Worm (Caenorhabditis elegans) whole organism, young adult: ENCODE results near the gene nhr-272.

Source experiments
- B0019.2 ChIP-seq: fragments of 200-800 bp; sonication (Bioruptor generic); conservative IDR thresholded peaks from 2 replicates; pipeline ENCODE4 v1.3.6; 2022; ENCODE audit warnings: missing genetic modification reagents, missing genetic modification characterization, missing compliant biosample characterization
- B0035.1 ChIP-seq: sonication (generic microtip); optimal IDR thresholded peaks from 2 replicates; lab custom pipeline; 2016; ENCODE audit warnings: missing genetic modification characterization, mild to moderate bottlenecking, missing compliant biosample characterization, missing genotype, missing genetic modification reagents
- B0261.1 ChIP-seq: sonication (generic microtip); optimal IDR thresholded peaks from 2 replicates; lab custom pipeline; 2016; ENCODE audit warnings: mild to moderate bottlenecking, missing genetic modification characterization, moderate library complexity, missing compliant biosample characterization
- C17E4.6 ChIP-seq: fragments of 200-800 bp; sonication (Bioruptor generic); IDR thresholded peaks from 2 replicates; pipeline ENCODE4 v1.3.6; 2022; ENCODE audit warnings: missing genetic modification reagents, missing genetic modification characterization, missing compliant biosample characterization
- F49E8.2 ChIP-seq: sonication (generic microtip); optimal IDR thresholded peaks from 3 replicates; lab custom pipeline; 2017; ENCODE audit warnings: missing genetic modification characterization, mild to moderate bottlenecking, missing compliant biosample characterization, antibody characterized with exemption, moderate library complexity; ENCODE audit not compliant: insufficient read depth
- F52B5.7 ChIP-seq: sonication (generic microtip); optimal IDR thresholded peaks from 2 replicates; lab custom pipeline; 2016; ENCODE audit warnings: mild to moderate bottlenecking, missing genetic modification characterization, missing compliant biosample characterization
- F55B11.4 ChIP-seq: sonication (generic microtip); optimal IDR thresholded peaks from 2 replicates; lab custom pipeline; 2016; ENCODE audit warnings: missing compliant biosample characterization, missing genetic modification characterization, borderline replicate concordance; ENCODE audit not compliant: insufficient read depth
- K11D2.4 ChIP-seq: fragments of 200-800 bp; sonication (Bioruptor generic); IDR thresholded peaks from 2 replicates; pipeline ENCODE4 v1.3.6; 2022; ENCODE audit warnings: missing genetic modification reagents, missing genetic modification characterization, missing compliant biosample characterization
- K12H6.12 ChIP-seq: fragments of 200-800 bp; sonication (Bioruptor generic); optimal IDR thresholded peaks from 2 replicates; lab custom pipeline; 2018; ENCODE audit warnings: mild to moderate bottlenecking, missing genetic modification characterization, missing compliant biosample characterization
- Y53G8AR.9 ChIP-seq: fragments of 200-800 bp; sonication (Bioruptor generic); conservative IDR thresholded peaks from 2 replicates; pipeline ENCODE4 v1.3.6; 2022; ENCODE audit warnings: missing genetic modification reagents, missing genetic modification characterization, missing compliant biosample characterization
- ZK185.1 ChIP-seq: sonication (generic microtip); optimal IDR thresholded peaks from 2 replicates; lab custom pipeline; 2016; ENCODE audit warnings: mild to moderate bottlenecking, missing genetic modification characterization, missing compliant biosample characterization; ENCODE audit not compliant: poor library complexity, severe bottlenecking
- aptf-3 ChIP-seq: fragments of 200-800 bp; sonication (Bioruptor generic); IDR thresholded peaks from 2 replicates; pipeline ENCODE4 v1.3.6; 2022; ENCODE audit warnings: missing genetic modification characterization, missing compliant biosample characterization
- athp-1 ChIP-seq: sonication (generic microtip); optimal IDR thresholded peaks from 2 replicates; lab custom pipeline; 2017; ENCODE audit warnings: mild to moderate bottlenecking, missing genetic modification characterization, missing compliant biosample characterization
- attf-3 ChIP-seq: fragments of 200-800 bp; sonication (Bioruptor generic); conservative IDR thresholded peaks from 2 replicates; pipeline ENCODE4 v1.3.6; 2022; ENCODE audit warnings: missing genetic modification reagents, missing genetic modification characterization, missing compliant biosample characterization
- bed-1 ChIP-seq: fragments of 200-800 bp; sonication (Bioruptor generic); IDR thresholded peaks from 2 replicates; pipeline ENCODE4 v1.3.6; 2022; ENCODE audit warnings: missing genetic modification reagents, missing genetic modification characterization, missing compliant biosample characterization
- ccch-3 ChIP-seq: fragments of 200-800 bp; sonication (Bioruptor generic); optimal IDR thresholded peaks from 2 replicates; lab custom pipeline; 2018; ENCODE audit warnings: mild to moderate bottlenecking, missing genetic modification characterization, missing compliant biosample characterization
- ceh-79 ChIP-seq: sonication (generic microtip); optimal IDR thresholded peaks from 2 replicates; lab custom pipeline; 2017; ENCODE audit warnings: mild to moderate bottlenecking, missing genetic modification characterization, missing compliant biosample characterization
- dox-1 ChIP-seq: fragments of 200-800 bp; sonication (Bioruptor generic); IDR thresholded peaks from 2 replicates; pipeline ENCODE4 v1.3.6; 2022; ENCODE audit warnings: missing genetic modification reagents, missing genetic modification characterization, missing compliant biosample characterization
- dpl-1 ChIP-seq: fragments of 150-350 bp; optimal IDR thresholded peaks from 2 replicates; lab custom pipeline; 2014; ENCODE audit warnings: missing biosample characterization, missing genetic modification reagents, missing genetic modification characterization
- efl-1 ChIP-seq: fragments of 150-350 bp; optimal IDR thresholded peaks from 2 replicates; lab custom pipeline; 2014; ENCODE audit warnings: missing biosample characterization, missing genetic modification reagents, missing genetic modification characterization
- egl-44 ChIP-seq: fragments of 200-800 bp; sonication (Bioruptor generic); IDR thresholded peaks from 2 replicates; pipeline ENCODE4 v1.3.6; 2022; ENCODE audit warnings: missing genetic modification reagents, missing genetic modification characterization, missing compliant biosample characterization
- egrh-3 ChIP-seq: fragments of 200-800 bp; sonication (Bioruptor generic); IDR thresholded peaks from 2 replicates; pipeline ENCODE4 v1.3.6; 2022; ENCODE audit warnings: missing genetic modification reagents, missing genetic modification characterization, missing compliant biosample characterization
- fkh-3 ChIP-seq: sonication (generic microtip); optimal IDR thresholded peaks from 2 replicates; lab custom pipeline; 2016; ENCODE audit warnings: mild to moderate bottlenecking, missing genetic modification characterization, missing compliant biosample characterization
- him-1 ChIP-seq: sonication (generic microtip); optimal IDR thresholded peaks from 2 replicates; lab custom pipeline; 2016; ENCODE audit warnings: missing genotype, missing genetic modification reagents, missing genetic modification characterization, missing compliant biosample characterization
- hmg-20 ChIP-seq: fragments of 200-800 bp; sonication (Bioruptor generic); IDR thresholded peaks from 2 replicates; pipeline ENCODE4 v1.3.6; 2022; ENCODE audit warnings: missing genetic modification reagents, missing genetic modification characterization, missing compliant biosample characterization
- let-607 ChIP-seq, 2 experiments: fragments of 200-800 bp in 1 of 2; sonication (Bioruptor generic) in 1 of 2; sonication (generic microtip) in 1 of 2; optimal IDR thresholded peaks; 2 replicates each; lab custom pipeline; 2016 to 2018; ENCODE audit warnings: mild to moderate bottlenecking in 2 of 2, missing compliant biosample characterization in 2 of 2, missing genetic modification characterization in 2 of 2, moderate library complexity in 2 of 2, missing genotype in 1 of 2
- lin-40 ChIP-seq: sonication (generic microtip); optimal IDR thresholded peaks from 2 replicates; lab custom pipeline; 2016; ENCODE audit warnings: missing genetic modification characterization, mild to moderate bottlenecking, missing compliant biosample characterization, missing genotype, missing genetic modification reagents
- mel-28 ChIP-seq: sonication (generic microtip); optimal IDR thresholded peaks from 2 replicates; lab custom pipeline; 2016; ENCODE audit warnings: borderline replicate concordance, mild to moderate bottlenecking, missing genetic modification characterization, missing compliant biosample characterization
- nfya-1 ChIP-seq: sonication (generic microtip); optimal IDR thresholded peaks from 2 replicates; lab custom pipeline; 2017; ENCODE audit warnings: antibody characterized with exemption, missing compliant biosample characterization, missing genetic modification characterization, borderline replicate concordance; ENCODE audit not compliant: insufficient read depth
- nhr-120 ChIP-seq: fragments of 200-800 bp; sonication (Bioruptor generic); IDR thresholded peaks from 2 replicates; pipeline ENCODE4 v1.3.6; 2022; ENCODE audit warnings: missing genetic modification characterization, missing compliant biosample characterization
- nhr-90 ChIP-seq: sonication (generic microtip); optimal IDR thresholded peaks from 2 replicates; lab custom pipeline; 2016; ENCODE audit warnings: missing genotype, mild to moderate bottlenecking, missing genetic modification characterization, missing compliant biosample characterization
- pbrm-1 ChIP-seq: fragments of 200-800 bp; sonication (Bioruptor generic); IDR thresholded peaks from 2 replicates; pipeline ENCODE4 v1.3.6; 2022; ENCODE audit warnings: missing genetic modification reagents, missing genetic modification characterization, missing compliant biosample characterization
- rec-8 ChIP-seq, 2 experiments: sonication (generic microtip); optimal IDR thresholded peaks; 2 replicates each; lab custom pipeline; 2016; ENCODE audit warnings: mild to moderate bottlenecking in 2 of 2, missing genetic modification characterization in 2 of 2, missing genetic modification reagents in 2 of 2, missing genotype in 2 of 2, missing biosample characterization in 1 of 2, missing compliant biosample characterization in 1 of 2, moderate library complexity in 1 of 2
- snpc-1.3 ChIP-seq: sonication (generic microtip); optimal IDR thresholded peaks from 2 replicates; lab custom pipeline; 2017; ENCODE audit warnings: missing genetic modification characterization, mild to moderate bottlenecking, missing compliant biosample characterization, antibody characterized with exemption, moderate library complexity, missing genotype, missing genetic modification reagents; ENCODE audit not compliant: insufficient read depth
- tlf-1 ChIP-seq: fragments of 200-800 bp; sonication (Bioruptor generic); optimal IDR thresholded peaks from 2 replicates; lab custom pipeline; 2018; ENCODE audit warnings: mild to moderate bottlenecking, missing genetic modification characterization, missing compliant biosample characterization
- ztf-25 ChIP-seq: fragments of 200-800 bp; sonication (Bioruptor generic); IDR thresholded peaks from 2 replicates; pipeline ENCODE4 v1.3.6; 2022; ENCODE audit warnings: missing genetic modification reagents, missing genetic modification characterization, missing compliant biosample characterization

nhr-272 gene

DNA sequence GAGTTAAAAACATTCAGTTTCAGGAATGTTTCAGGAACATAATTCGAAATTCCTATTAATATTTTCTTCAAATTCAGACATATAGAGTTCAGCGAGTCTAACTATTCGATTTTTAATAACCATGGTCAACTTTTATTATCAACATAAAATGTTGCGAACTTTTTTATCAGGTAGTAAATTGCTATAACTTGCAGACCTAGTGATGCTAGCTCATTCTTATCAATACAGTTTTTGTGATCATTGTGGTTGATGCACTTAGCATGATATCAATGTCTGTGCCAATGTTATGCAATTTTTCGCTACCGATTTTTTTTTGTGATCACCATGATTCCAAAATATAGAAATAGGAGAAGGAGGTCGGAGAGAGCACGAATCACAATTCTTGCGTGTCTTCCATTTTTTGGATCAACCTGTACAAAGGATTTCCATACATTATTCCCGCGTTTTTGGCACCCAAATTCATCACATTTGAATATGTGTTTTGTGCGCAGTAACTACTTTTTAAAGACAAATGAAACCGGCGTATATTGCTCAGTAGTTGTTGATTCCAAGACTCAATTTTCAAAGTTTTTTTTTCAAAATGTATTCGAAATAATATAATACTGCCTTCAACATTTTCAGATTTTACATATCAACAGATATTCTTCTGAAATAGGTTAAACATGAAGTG lies 26.7 kb upstream of the nhr-272 start, which contains the start of gene pgp-12:
Gene pgp-12 (plus strand): TSS at position 620 of the 670 bp plus-strand sequence.
- TF ChIP-seq Y53G8AR.9 (GFP tag; lab: Robert Waterston, UW): no peak
- TF ChIP-seq rec-8 (tag; optimal IDR thresholded peaks at IDR 0.05; lab: Kevin White, UChicago): no peak
- TF ChIP-seq F52B5.7 (tag; lab: Kevin White, UChicago): no peak
- no peak for TF ChIP-seq fkh-3 (tag; lab: Kevin White, UChicago)
- TF ChIP-seq C17E4.6 (GFP tag; lab: Robert Waterston, UW): no peak
- TF ChIP-seq ZK185.1: no peak
- TF ChIP-seq B0035.1 (tag; lab: Kevin White, UChicago): no peak
- TF ChIP-seq pbrm-1 (GFP tag; lab: Robert Waterston, UW): no peak
- TF ChIP-seq B0019.2 (GFP tag; lab: Robert Waterston, UW): no peak

DNA sequence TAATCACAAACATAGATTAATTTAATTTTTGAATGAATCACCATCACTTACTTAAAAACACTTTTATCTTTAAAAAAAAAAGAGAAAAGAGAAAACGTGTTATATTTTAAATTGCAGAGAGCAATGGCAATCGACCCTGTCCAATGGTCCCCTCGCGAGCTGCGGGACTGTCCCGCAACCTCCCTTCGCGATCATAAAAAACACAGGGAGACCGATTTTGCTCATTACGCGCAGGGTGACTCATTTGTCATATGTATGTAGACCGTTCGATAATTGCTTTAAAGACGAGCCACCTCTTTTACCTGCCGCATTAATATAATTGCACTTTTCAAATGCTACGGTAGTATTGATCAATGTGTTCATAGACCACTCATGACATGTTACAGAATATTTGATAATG lies 25.5 kb upstream of the nhr-272 start:
- TF ChIP-seq bed-1 (GFP tag; lab: Robert Waterston, UW) (no peak), B0261.1 (tag; lab: Kevin White, UChicago) (no peak), ccch-3 (GFP tag; lab: Kevin White, UChicago) (no peak), attf-3 (GFP tag; lab: Robert Waterston, UW) (no peak), pbrm-1 (GFP tag; lab: Robert Waterston, UW) (no peak), lin-40 (tag; lab: Kevin White, UChicago) (no peak)

DNA sequence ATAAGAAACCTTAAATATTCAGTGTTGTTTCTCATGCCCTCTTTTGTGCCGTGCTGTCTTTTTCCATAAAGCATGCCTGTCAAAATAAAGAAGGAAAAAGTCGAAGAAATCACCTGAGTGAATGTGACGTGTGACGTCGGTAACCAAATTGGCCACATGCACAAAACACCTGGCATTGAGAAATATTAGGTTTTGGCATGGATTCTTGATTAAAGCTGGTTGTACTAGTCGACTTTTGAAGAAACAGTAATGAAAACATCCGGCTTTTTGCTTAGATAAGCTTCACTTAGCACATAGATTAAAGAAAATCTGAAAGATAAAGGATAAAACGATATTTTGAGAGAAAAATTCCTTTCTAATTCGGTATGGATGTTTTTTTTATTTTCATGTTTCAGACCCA lies 21.5 kb upstream of the nhr-272 start:
- TF ChIP-seq let-607 (tag; optimal IDR thresholded peaks at IDR 0.05; lab: Kevin White, UChicago): no peak
- TF ChIP-seq K11D2.4 (GFP tag; lab: Robert Waterston, UW): no peak
- TF ChIP-seq aptf-3 (GFP tag; lab: Robert Waterston, UW): no peak
- no peak for TF ChIP-seq ztf-25
- TF ChIP-seq egl-44 (GFP tag; lab: Robert Waterston, UW): no peak
- TF ChIP-seq F49E8.2: no peak
- TF ChIP-seq snpc-1.3 (tag; lab: Kevin White, UChicago): no peak
- TF ChIP-seq dox-1: no peak
- no peak for TF ChIP-seq nfya-1 (tag; lab: Kevin White, UChicago)
- TF ChIP-seq egrh-3 (GFP tag; lab: Robert Waterston, UW): no peak
- TF ChIP-seq tlf-1 (GFP tag; lab: Kevin White, UChicago): no peak

DNA sequence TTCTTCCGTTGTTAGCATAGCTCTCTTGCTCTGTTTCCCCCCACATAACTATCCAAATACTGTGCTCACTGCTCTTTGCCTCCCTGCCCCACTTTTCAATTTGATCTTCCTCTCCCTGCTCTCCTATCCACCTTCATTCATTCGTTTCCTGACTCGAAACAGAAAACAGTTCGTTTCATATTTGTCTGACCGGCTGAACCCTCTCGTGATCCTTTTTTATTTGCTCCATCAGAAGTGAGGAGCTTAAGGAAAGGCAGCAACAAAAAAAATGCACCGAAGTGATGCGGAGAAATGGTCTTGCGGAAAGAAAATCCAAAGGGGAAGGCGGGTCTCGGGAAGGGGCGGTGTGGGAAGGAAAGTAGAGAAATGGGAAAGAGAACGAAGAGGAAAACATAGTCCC lies 16.8 kb upstream of the nhr-272 start:
- TF ChIP-seq K12H6.12 (tag; lab: Kevin White, UChicago): no peak
- no peak for TF ChIP-seq mel-28 (tag; lab: Kevin White, UChicago)
- no peak for TF ChIP-seq F55B11.4 (tag; lab: Kevin White, UChicago)
- no peak for TF ChIP-seq nhr-90 (tag; lab: Kevin White, UChicago)
- no peak for TF ChIP-seq F49E8.2
- TF ChIP-seq dpl-1 (GFP tag; lab: Kevin White, UChicago): no peak
- no peak for TF ChIP-seq efl-1 (GFP tag; lab: Kevin White, UChicago)
- no peak for TF ChIP-seq hmg-20 (GFP tag; lab: Robert Waterston, UW)
- TF ChIP-seq him-1 (tag; lab: Kevin White, UChicago): no peak
- TF ChIP-seq C17E4.6 (GFP tag; lab: Robert Waterston, UW): no peak
- TF ChIP-seq athp-1 (tag; lab: Kevin White, UChicago): no peak
- TF ChIP-seq nhr-120: no peak
- no peak for TF ChIP-seq attf-3 (GFP tag; lab: Robert Waterston, UW)
- TF ChIP-seq ceh-79 (tag; lab: Kevin White, UChicago): no peak
- TF ChIP-seq, all 124 proteins: peak for 0
